Worm (Caenorhabditis elegans): ENCODE data around the gene wrb-1.

DNA sequence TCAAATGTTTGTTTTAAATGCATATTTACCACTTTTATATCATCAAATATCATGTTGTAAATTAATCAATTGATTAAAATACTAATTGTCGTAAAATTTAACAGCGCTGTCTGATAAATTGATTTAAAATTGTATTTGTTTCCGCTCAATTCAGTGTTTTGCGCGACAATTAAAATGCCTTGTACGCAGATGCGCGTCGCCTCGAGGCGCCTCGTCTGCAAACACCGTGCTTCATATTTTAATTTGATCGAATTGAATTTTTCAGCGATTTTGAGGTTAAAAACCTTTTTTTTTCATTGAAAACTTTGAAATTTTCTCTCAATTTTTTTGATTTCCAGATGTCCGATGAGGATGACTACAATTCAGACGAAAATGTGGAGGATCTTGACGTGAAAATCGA is 11.1 kb downstream of the wrb-1 start, which contains the start of gene Y50D4A.5:
- TF ChIP-seq blmp-1 (tag; optimal IDR thresholded peaks at IDR 0.05; ENCODE audit: insufficient read depth): no peak
- TF ChIP-seq nhr-25 (tag; optimal IDR thresholded peaks at IDR 0.05): no peak
- TF ChIP-seq nhr-11 (tag; optimal IDR thresholded peaks at IDR 0.05): no peak
- no peak for TF ChIP-seq zag-1 (tag; optimal IDR thresholded peaks at IDR 0.05)
- TF ChIP-seq ZK546.5 (tag; optimal IDR thresholded peaks at IDR 0.05): no peak
- no peak for TF ChIP-seq mbf-1 (tag; optimal IDR thresholded peaks at IDR 0.05)

All from whole organism, L2 larva.